Worm (Caenorhabditis elegans): ENCODE data around the gene C51E3.10.

C51E3.10 gene

DNA sequence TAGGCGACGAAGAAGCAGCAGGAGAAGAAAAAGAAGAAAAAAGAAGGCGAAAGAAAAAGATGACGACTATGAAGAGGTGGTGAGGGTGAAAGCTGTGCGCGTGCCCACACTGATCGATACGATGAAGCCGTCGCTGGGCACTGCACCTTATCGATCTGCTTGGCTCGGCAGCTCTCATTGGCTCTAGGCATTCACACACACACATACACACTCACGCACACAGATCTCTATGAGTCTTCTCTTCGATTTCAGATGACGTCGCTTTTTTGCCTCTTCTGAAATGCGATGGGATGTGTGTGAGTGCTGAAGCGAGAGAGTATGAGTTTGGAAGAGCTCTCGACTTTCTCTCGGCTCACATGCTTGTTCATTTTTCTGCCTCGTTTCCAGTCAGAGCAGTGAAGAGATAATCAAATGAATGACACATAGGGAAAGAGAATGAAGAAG, 13.7 kb upstream of the C51E3.10 start (continued):
- TF ChIP-seq zag-1 (tag; optimal IDR thresholded peaks at IDR 0.05), result peak; percentile 69
- no peak for TF ChIP-seq ama-1 (optimal IDR thresholded peaks at IDR 0.05)
- no peak for TF ChIP-seq ceh-9 (tag; optimal IDR thresholded peaks at IDR 0.05)
- TF ChIP-seq daf-12 (tag; optimal IDR thresholded peaks at IDR 0.05), result no peak
- TF ChIP-seq nhr-67 (tag; optimal IDR thresholded peaks at IDR 0.05), result no peak
- peak; percentile 72 for TF ChIP-seq tbx-2 (tag; optimal IDR thresholded peaks at IDR 0.05)
- no peak for TF ChIP-seq nhr-23 (tag; optimal IDR thresholded peaks at IDR 0.05)
- TF ChIP-seq snpc-4 (tag; optimal IDR thresholded peaks at IDR 0.05), result peak; percentile 35

- no peak for TF ChIP-seq fkh-2 (tag; optimal IDR thresholded peaks at IDR 0.05)
- no peak for TF ChIP-seq snpc-4 (tag; optimal IDR thresholded peaks at IDR 0.05)
- TF ChIP-seq elt-3 (tag; optimal IDR thresholded peaks at IDR 0.05), result no peak
These were observed 12.7 kb upstream of the C51E3.10 start, which contains the start of gene egl-3 for ce11 chrV:10173653-10174052. Gene egl-3 (minus strand): TSS chrV:10173753.

DNA sequence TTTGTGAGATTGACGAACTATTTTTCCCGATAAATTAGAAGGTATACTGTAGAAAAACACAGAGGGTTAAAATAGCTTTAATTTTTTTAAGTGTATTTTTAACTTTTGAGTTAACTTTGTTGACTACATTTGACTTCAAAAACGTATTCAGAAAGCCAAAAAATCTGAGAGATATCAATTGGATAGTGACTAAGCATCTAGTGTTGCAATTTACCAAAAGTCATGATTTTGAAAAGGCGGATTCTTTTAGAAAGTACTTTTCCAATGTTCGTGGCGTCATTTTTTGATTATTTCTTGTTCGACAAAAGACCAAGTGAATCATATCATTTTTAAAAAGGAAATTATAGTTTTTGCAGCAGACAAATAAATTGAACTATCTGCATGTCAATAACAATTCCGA, 7.9 kb upstream of the C51E3.10 start:
- TF ChIP-seq ceh-9 (tag; optimal IDR thresholded peaks at IDR 0.05) (no peak), ztf-4 (tag; optimal IDR thresholded peaks at IDR 0.05) (no peak), ceh-28 (tag; optimal IDR thresholded peaks at IDR 0.05) (no peak), jun-1 (tag; optimal IDR thresholded peaks at IDR 0.05) (no peak), nhr-28 (tag; optimal IDR thresholded peaks at IDR 0.05) (no peak), nfya-1 (tag; optimal IDR thresholded peaks at IDR 0.05; ENCODE audit: insufficient read depth) (no peak), mdl-1 (tag; optimal IDR thresholded peaks at IDR 0.05) (no peak), egl-27 (tag; optimal IDR thresholded peaks at IDR 0.05) (no peak), ceh-16 (tag; optimal IDR thresholded peaks at IDR 0.05) (no peak), nhr-12 (tag; optimal IDR thresholded peaks at IDR 0.05) (no peak), nhr-43 (tag; optimal IDR thresholded peaks at IDR 0.05; ENCODE audit: poor library complexity, severe bottlenecking) (no peak), unc-62 (GFP tag; optimal IDR thresholded peaks at IDR 0.05) (no peak), fkh-10 (GFP tag; optimal IDR thresholded peaks at IDR 0.05) (no peak), elt-1 (tag; optimal IDR thresholded peaks at IDR 0.05) (no peak), fkh-2 (tag; optimal IDR thresholded peaks at IDR 0.05) (no peak), snpc-4 (tag; optimal IDR thresholded peaks at IDR 0.05) (no peak), skn-1 (tag; optimal IDR thresholded peaks at IDR 0.05) (no peak)

- TF ChIP-seq nhr-77 (tag; optimal IDR thresholded peaks at IDR 0.05) (no peak), sea-2 (GFP tag; optimal IDR thresholded peaks at IDR 0.05) (no peak), elt-2 (tag; optimal IDR thresholded peaks at IDR 0.05) (no peak), mdl-1 (tag; optimal IDR thresholded peaks at IDR 0.05) (no peak), nhr-23 (tag; optimal IDR thresholded peaks at IDR 0.05) (no peak), fkh-10 (GFP tag; optimal IDR thresholded peaks at IDR 0.05) (no peak), ceh-9 (tag; optimal IDR thresholded peaks at IDR 0.05) (no peak), nhr-237 (tag; optimal IDR thresholded peaks at IDR 0.05) (no peak), fkh-2 (tag; optimal IDR thresholded peaks at IDR 0.05) (no peak), ama-1 (optimal IDR thresholded peaks at IDR 0.05) (no peak), ztf-4 (tag; optimal IDR thresholded peaks at IDR 0.05) (no peak), lsy-12 (tag; optimal IDR thresholded peaks at IDR 0.05) (no peak), elt-1 (tag; optimal IDR thresholded peaks at IDR 0.05) (no peak), lin-15B (tag; optimal IDR thresholded peaks at IDR 0.05) (no peak), daf-12 (tag; optimal IDR thresholded peaks at IDR 0.05) (no peak), nhr-25 (tag; optimal IDR thresholded peaks at IDR 0.05) (no peak), egl-5 (tag; optimal IDR thresholded peaks at IDR 0.05) (no peak), nhr-67 (tag; optimal IDR thresholded peaks at IDR 0.05) (no peak), unc-62 (GFP tag; optimal IDR thresholded peaks at IDR 0.05) (no peak)
These were observed 5.4 kb upstream of the C51E3.10 start, which contains the start of gene C51E3.6 for ce11 chrV:10166368-10166767. Gene C51E3.6 (minus strand): TSS chrV:10166468.

- TF ChIP-seq elt-3 (tag; optimal IDR thresholded peaks at IDR 0.05) (no peak), nhr-43 (tag; optimal IDR thresholded peaks at IDR 0.05; ENCODE audit: poor library complexity, severe bottlenecking) (no peak), pha-4 (tag; optimal IDR thresholded peaks at IDR 0.05) (peak; percentile 15), elt-2 (tag; optimal IDR thresholded peaks at IDR 0.05) (peak; percentile 78), aly-2 (tag; optimal IDR thresholded peaks at IDR 0.05) (no peak), daf-12 (tag; optimal IDR thresholded peaks at IDR 0.05) (no peak), nfya-1 (tag; optimal IDR thresholded peaks at IDR 0.05; ENCODE audit: insufficient read depth) (no peak), pqm-1 (tag; optimal IDR thresholded peaks at IDR 0.05) (peak; percentile 65), ceh-82 (tag; optimal IDR thresholded peaks at IDR 0.05) (no peak)
These were observed 962 bp downstream of the C51E3.10 start for ce11 chrV:10159972-10160371.
